Worm (Caenorhabditis elegans): Measurements from ENCODE around the gene C17F4.12.
A peak's percentile ranks its signal among the peaks of the same experiment; 100 is the strongest.

C17F4.12 gene

ce11 chrII:3267365-3267764 is 23.4 kb upstream of the C17F4.12 start, which contains the start of gene F02E11.7:
Gene F02E11.7, plus strand, starts transcription at chrII:3267665.
- TF ChIP-seq klf-2 (GFP tag; conservative IDR thresholded peaks at IDR 0.05) = no peak
- TF ChIP-seq cog-1 (tag; optimal IDR thresholded peaks at IDR 0.05) = no peak

DNA sequence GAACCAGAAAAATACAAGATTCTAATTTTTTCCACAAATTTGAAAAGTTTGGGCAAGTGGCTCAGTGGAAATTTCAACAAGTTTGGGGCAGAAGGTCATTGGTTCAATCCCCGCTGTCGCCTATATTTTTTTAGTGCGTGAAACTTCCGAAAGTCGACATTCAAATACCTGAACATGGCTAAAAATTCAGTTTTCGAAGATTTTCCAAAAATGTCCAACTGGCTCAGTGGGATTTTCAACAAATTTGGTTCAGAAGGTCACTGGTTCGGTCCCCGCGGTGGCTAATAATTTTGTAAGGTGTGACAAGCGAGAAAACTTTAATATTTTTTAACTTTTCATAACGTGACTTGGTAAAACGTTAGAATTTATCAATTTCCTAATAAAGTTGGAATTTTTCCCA is 20.7 kb upstream of the C17F4.12 start:
- TF ChIP-seq klf-2 (GFP tag; conservative IDR thresholded peaks at IDR 0.05) = no peak
- no peak for TF ChIP-seq flt-1 (GFP tag; IDR thresholded peaks at IDR 0.05)
- TF ChIP-seq ref-1 (GFP tag; conservative IDR thresholded peaks at IDR 0.05) = no peak
- TF ChIP-seq T22C8.4 (GFP tag; IDR thresholded peaks at IDR 0.05) = no peak
- no peak for TF ChIP-seq cog-1 (tag; optimal IDR thresholded peaks at IDR 0.05)
- TF ChIP-seq ztf-23 (GFP tag; IDR thresholded peaks at IDR 0.05) = no peak
- TF ChIP-seq tab-1 (GFP tag; IDR thresholded peaks at IDR 0.05) = no peak

DNA sequence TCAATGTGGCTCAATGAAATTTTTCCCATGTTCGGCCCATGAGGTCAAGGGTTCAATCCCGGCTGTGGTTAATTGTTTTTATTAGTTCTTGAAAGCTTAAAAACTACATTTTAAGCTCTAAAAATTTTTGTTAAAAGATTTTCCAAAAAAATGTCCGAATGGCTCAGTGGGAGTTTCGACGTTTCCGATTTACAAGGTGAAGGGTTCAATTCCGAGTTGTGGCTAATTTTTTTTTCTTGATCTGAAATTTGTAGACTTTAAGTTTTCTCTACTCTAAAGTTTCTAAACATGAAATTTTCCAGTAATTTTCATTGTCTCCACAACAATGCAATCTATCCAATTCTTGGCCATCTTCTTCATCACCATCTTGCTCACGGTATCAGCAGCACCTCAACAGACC is 18.5 kb upstream of the C17F4.12 start, which contains the start of gene F02E11.2:
Gene F02E11.2, plus strand, starts transcription at position 301 of the 400 bp plus-strand sequence.
- no peak for TF ChIP-seq klf-2 (GFP tag; conservative IDR thresholded peaks at IDR 0.05)

ce11 chrII:3259254-3259653 is 15.3 kb upstream of the C17F4.12 start, which contains the start of gene gcy-19:
Gene gcy-19, minus strand, starts transcription at chrII:3259354.
- TF ChIP-seq tab-1 (GFP tag; IDR thresholded peaks at IDR 0.05) = no peak
- TF ChIP-seq klf-2 (GFP tag; conservative IDR thresholded peaks at IDR 0.05) = no peak
- no peak for TF ChIP-seq T22C8.4 (GFP tag; IDR thresholded peaks at IDR 0.05)
- TF ChIP-seq med-1 (GFP tag; optimal IDR thresholded peaks at IDR 0.05; ENCODE audit: insufficient read depth) = no peak

ce11 chrII:3251782-3252181 is 7.8 kb upstream of the C17F4.12 start:
- TF ChIP-seq klf-2 (GFP tag; conservative IDR thresholded peaks at IDR 0.05) (no peak), flt-1 (GFP tag; IDR thresholded peaks at IDR 0.05) (no peak), T22C8.4 (GFP tag; IDR thresholded peaks at IDR 0.05) (no peak), ztf-29 (GFP tag; IDR thresholded peaks at IDR 0.05) (no peak), ztf-23 (GFP tag; IDR thresholded peaks at IDR 0.05) (no peak), ref-1 (GFP tag; conservative IDR thresholded peaks at IDR 0.05) (no peak), tab-1 (GFP tag; IDR thresholded peaks at IDR 0.05) (no peak), med-1 (GFP tag; optimal IDR thresholded peaks at IDR 0.05; ENCODE audit: insufficient read depth) (no peak), cog-1 (tag; optimal IDR thresholded peaks at IDR 0.05) (no peak)

DNA sequence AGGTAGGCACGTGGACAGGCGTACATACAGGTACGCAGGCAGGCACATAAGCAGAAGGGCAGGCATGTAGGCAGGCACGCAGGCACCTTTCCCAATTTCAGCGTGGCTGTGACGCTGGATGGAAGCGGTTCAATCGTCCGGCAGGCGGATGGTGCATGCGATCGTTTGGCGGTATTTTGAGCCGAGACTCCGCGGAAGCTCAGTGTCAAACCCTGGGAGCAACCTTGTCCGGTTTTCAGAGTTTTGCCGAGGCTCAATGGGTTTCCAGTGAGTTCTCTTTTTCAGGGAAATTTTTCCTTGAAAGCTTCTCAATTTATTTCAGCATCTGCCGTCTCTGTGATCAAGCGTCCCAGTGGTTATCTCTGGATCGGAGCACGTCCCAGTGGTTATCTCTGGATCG is 6.2 kb upstream of the C17F4.12 start:
- TF ChIP-seq ztf-29 (GFP tag; IDR thresholded peaks at IDR 0.05) (no peak), T22C8.4 (GFP tag; IDR thresholded peaks at IDR 0.05) (no peak), cog-1 (tag; optimal IDR thresholded peaks at IDR 0.05) (no peak), ztf-23 (GFP tag; IDR thresholded peaks at IDR 0.05) (no peak), tab-1 (GFP tag; IDR thresholded peaks at IDR 0.05) (no peak), klf-2 (GFP tag; conservative IDR thresholded peaks at IDR 0.05) (no peak), ref-1 (GFP tag; conservative IDR thresholded peaks at IDR 0.05) (no peak), med-1 (GFP tag; optimal IDR thresholded peaks at IDR 0.05; ENCODE audit: insufficient read depth) (no peak), flt-1 (GFP tag; IDR thresholded peaks at IDR 0.05) (no peak)

- TF ChIP-seq med-1 (GFP tag; optimal IDR thresholded peaks at IDR 0.05; ENCODE audit: insufficient read depth) = no peak
- TF ChIP-seq flt-1 (GFP tag; IDR thresholded peaks at IDR 0.05) = no peak
- no peak for TF ChIP-seq ref-1 (GFP tag; conservative IDR thresholded peaks at IDR 0.05)
- TF ChIP-seq cog-1 (tag; optimal IDR thresholded peaks at IDR 0.05) = no peak
- no peak for TF ChIP-seq T22C8.4 (GFP tag; IDR thresholded peaks at IDR 0.05)
- TF ChIP-seq klf-2 (GFP tag; conservative IDR thresholded peaks at IDR 0.05) = no peak
- TF ChIP-seq ztf-23 (GFP tag; IDR thresholded peaks at IDR 0.05) = no peak
- no peak for TF ChIP-seq tab-1 (GFP tag; IDR thresholded peaks at IDR 0.05)
- TF ChIP-seq ztf-29 (GFP tag; IDR thresholded peaks at IDR 0.05) = no peak
Measured at ce11 chrII:3249406-3249805, 5.4 kb upstream of the C17F4.12 start, which contains the start of gene clec-124. Gene clec-124, plus strand, starts transcription at chrII:3249706.

DNA sequence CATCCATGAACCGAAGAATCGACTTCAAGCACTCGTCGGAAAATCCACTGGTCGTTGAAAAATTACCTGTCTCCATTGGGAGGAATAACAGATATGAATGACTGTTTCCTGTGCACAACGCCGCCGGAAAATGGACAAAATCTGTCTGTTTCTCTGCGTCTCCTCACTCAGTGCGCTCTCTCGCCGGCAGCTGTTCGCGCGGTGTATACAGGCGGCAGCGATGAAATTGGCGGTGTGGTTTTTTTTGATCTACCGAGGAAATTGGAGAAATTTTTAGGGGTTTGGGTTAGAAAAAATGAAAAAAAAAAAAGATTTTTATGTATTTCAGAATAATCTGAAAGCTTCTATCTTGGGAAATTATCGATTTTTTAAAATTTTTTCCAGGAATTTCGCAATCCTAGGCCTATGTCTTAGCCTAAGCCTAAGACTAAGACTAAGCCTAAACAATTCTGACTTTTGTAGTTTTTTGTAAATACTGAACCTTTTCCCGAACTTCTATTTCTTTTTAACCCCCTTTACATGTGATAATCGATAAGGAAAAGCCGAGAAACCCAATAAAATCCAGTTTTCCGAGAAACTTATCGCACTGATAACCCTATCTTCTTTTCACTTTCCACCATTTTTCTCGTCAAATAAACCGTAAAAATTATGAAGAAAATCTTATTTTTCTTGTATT is 4.2 kb upstream of the C17F4.12 start, which contains the start of the genes fbxc-50 and C17F4.2:
Gene fbxc-50, minus strand, starts transcription at position 81 of the 676 bp plus-strand sequence.
Gene C17F4.2, plus strand, starts transcription at position 626 of the 676 bp plus-strand sequence.
- no peak for TF ChIP-seq klf-2 (GFP tag; conservative IDR thresholded peaks at IDR 0.05)
- TF ChIP-seq T22C8.4 (GFP tag; IDR thresholded peaks at IDR 0.05) = 0 out of 2 replicates have a peak, but pooled peaks have one; percentile 36
- no peak for TF ChIP-seq ztf-29 (GFP tag; IDR thresholded peaks at IDR 0.05)

DNA sequence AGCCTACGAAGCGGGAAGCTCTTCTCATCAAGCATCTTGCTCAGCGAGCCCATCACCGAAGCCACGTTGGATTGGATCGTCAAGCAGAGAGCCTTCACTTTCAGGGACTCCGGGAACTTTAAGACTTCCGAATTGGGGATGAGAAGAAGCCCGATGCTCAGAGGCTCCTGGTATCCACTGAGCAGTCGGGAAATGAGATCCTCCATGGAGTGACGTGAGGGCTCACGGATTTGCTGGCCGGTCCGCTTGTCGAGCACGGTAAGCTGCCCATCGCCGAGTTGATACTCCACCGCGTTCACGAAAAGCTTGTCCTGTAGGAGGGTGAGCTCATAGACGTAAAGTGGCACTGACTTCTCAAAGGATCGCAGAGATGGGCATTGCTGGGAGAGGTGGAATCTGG is 3.6 kb upstream of the C17F4.12 start:
- TF ChIP-seq ztf-23 (GFP tag; IDR thresholded peaks at IDR 0.05) (no peak), klf-2 (GFP tag; conservative IDR thresholded peaks at IDR 0.05) (no peak), med-1 (GFP tag; optimal IDR thresholded peaks at IDR 0.05; ENCODE audit: insufficient read depth) (no peak), cog-1 (tag; optimal IDR thresholded peaks at IDR 0.05) (no peak), flt-1 (GFP tag; IDR thresholded peaks at IDR 0.05) (no peak), tab-1 (GFP tag; IDR thresholded peaks at IDR 0.05) (no peak), ztf-29 (GFP tag; IDR thresholded peaks at IDR 0.05) (no peak), T22C8.4 (GFP tag; IDR thresholded peaks at IDR 0.05) (no peak), ref-1 (GFP tag; conservative IDR thresholded peaks at IDR 0.05) (no peak)

DNA sequence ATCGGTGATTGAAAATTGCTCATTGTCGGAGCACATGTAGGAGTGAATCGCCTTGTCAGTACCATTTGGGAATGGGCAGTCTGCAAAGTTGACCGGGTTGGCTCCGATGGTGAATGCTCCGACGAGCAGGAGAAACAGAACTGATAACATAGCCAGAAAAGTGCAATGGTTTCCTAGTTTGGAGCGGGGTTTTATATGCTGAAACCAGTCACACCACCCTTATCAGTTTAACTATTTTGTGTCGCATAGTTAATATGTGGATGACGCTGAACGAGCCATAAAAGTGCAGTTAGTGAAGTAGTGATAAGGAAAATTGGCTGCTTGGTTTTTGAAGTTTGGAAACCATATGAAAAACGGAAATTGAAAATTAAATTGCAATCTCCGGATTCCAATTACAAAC is 1.9 kb upstream of the C17F4.12 start, which contains the start of gene C17F4.7:
Gene C17F4.7, minus strand, starts transcription at position 180 of the 400 bp plus-strand sequence.
- no peak for TF ChIP-seq tab-1 (GFP tag; IDR thresholded peaks at IDR 0.05)
- TF ChIP-seq T22C8.4 (GFP tag; IDR thresholded peaks at IDR 0.05) = no peak
- TF ChIP-seq klf-2 (GFP tag; conservative IDR thresholded peaks at IDR 0.05) = no peak
- TF ChIP-seq ref-1 (GFP tag; conservative IDR thresholded peaks at IDR 0.05) = no peak
- TF ChIP-seq cog-1 (tag; optimal IDR thresholded peaks at IDR 0.05) = no peak
- TF ChIP-seq flt-1 (GFP tag; IDR thresholded peaks at IDR 0.05) = no peak
- no peak for TF ChIP-seq ztf-23 (GFP tag; IDR thresholded peaks at IDR 0.05)
- TF ChIP-seq ztf-29 (GFP tag; IDR thresholded peaks at IDR 0.05) = no peak
- no peak for TF ChIP-seq med-1 (GFP tag; optimal IDR thresholded peaks at IDR 0.05; ENCODE audit: insufficient read depth)
